Worm (Caenorhabditis elegans) whole organism, L3 larva: ENCODE results near the gene srj-39.

Experiments used
- R02D3.7 ChIP-seq: fragments of 150-350 bp; optimal IDR thresholded peaks from 2 replicates; lab custom pipeline; 2014; ENCODE audit warnings: missing biosample characterization, missing genetic modification characterization
- ZK546.5 ChIP-seq: sonication (generic microtip); optimal IDR thresholded peaks from 2 replicates; lab custom pipeline; 2017; ENCODE audit warnings: missing biosample characterization, missing genetic modification characterization
- aly-2 ChIP-seq: fragments of 150-350 bp; optimal IDR thresholded peaks from 2 replicates; lab custom pipeline; 2014; ENCODE audit warnings: missing biosample characterization, missing genetic modification characterization
- ama-1 ChIP-seq: fragments of 150-350 bp; optimal IDR thresholded peaks from 2 replicates; lab custom pipeline; 2018
- ceh-16 ChIP-seq: sonication (generic microtip); optimal IDR thresholded peaks from 2 replicates; lab custom pipeline; 2017; ENCODE audit warnings: missing biosample characterization, missing genetic modification characterization
- ceh-28 ChIP-seq: fragments of 150-350 bp; optimal IDR thresholded peaks from 2 replicates; lab custom pipeline; 2014; ENCODE audit warnings: missing biosample characterization, missing genetic modification reagents, missing genetic modification characterization
- ceh-82 ChIP-seq: fragments of 150-350 bp; optimal IDR thresholded peaks from 2 replicates; lab custom pipeline; 2014; ENCODE audit warnings: missing biosample characterization, missing genetic modification characterization
- ceh-9 ChIP-seq: sonication (generic microtip); optimal IDR thresholded peaks from 2 replicates; lab custom pipeline; 2018; ENCODE audit warnings: missing biosample characterization, missing genetic modification characterization
- daf-12 ChIP-seq: fragments of 150-350 bp; optimal IDR thresholded peaks from 2 replicates; lab custom pipeline; 2014; ENCODE audit warnings: missing biosample characterization, missing genetic modification reagents, missing genetic modification characterization
- egl-5 ChIP-seq: fragments of 150-350 bp; optimal IDR thresholded peaks from 2 replicates; lab custom pipeline; 2017; ENCODE audit warnings: missing biosample characterization, missing genetic modification reagents, missing genetic modification characterization, inconsistent platforms
- elt-1 ChIP-seq: fragments of 150-350 bp; optimal IDR thresholded peaks from 2 replicates; lab custom pipeline; 2014; ENCODE audit warnings: missing biosample characterization, missing genetic modification characterization
- elt-2 ChIP-seq: sonication (generic microtip); optimal IDR thresholded peaks from 2 replicates; lab custom pipeline; 2016; ENCODE audit warnings: missing genetic modification reagents, mild to moderate bottlenecking, missing genetic modification characterization, missing compliant biosample characterization
- elt-3 ChIP-seq, 3 experiments: fragments of 150-350 bp in 1 of 3; sonication (generic microtip) in 2 of 3; optimal IDR thresholded peaks; 2 replicates in 2 of 3; 4 replicates in 1 of 3; lab custom pipeline; 2014 to 2017; ENCODE audit warnings: missing biosample characterization in 3 of 3, missing genetic modification characterization in 3 of 3
- eor-1 ChIP-seq, 2 experiments: fragments of 150-350 bp; optimal IDR thresholded peaks; 2 replicates each; lab custom pipeline; 2014 to 2018; ENCODE audit warnings: missing biosample characterization in 2 of 2, missing genetic modification characterization in 2 of 2
- fkh-10 ChIP-seq: sonication (generic microtip); optimal IDR thresholded peaks from 2 replicates; lab custom pipeline; 2017; ENCODE audit warnings: missing biosample characterization, missing genetic modification reagents, missing genetic modification characterization
- hmg-11 ChIP-seq: sonication (generic microtip); optimal IDR thresholded peaks from 2 replicates; lab custom pipeline; 2016; ENCODE audit warnings: missing genetic modification characterization, missing compliant biosample characterization
- lin-15B ChIP-seq: fragments of 150-350 bp; optimal IDR thresholded peaks from 2 replicates; lab custom pipeline; 2014; ENCODE audit warnings: missing biosample characterization, missing genetic modification characterization
- lsy-12 ChIP-seq: sonication (generic microtip); optimal IDR thresholded peaks from 2 replicates; lab custom pipeline; 2016; ENCODE audit warnings: mild to moderate bottlenecking, missing genetic modification characterization, missing compliant biosample characterization
- mml-1 ChIP-seq: fragments of 150-350 bp; sonication (generic microtip); optimal IDR thresholded peaks from 3 replicates; lab custom pipeline; 2014; ENCODE audit warnings: missing biosample characterization, missing genetic modification characterization
- nfya-1 ChIP-seq: sonication (generic microtip); optimal IDR thresholded peaks from 2 replicates; lab custom pipeline; 2017; ENCODE audit warnings: missing genetic modification characterization, mild to moderate bottlenecking, missing compliant biosample characterization, antibody characterized with exemption, moderate library complexity; ENCODE audit not compliant: insufficient read depth
- nhr-12 ChIP-seq: fragments of 150-350 bp; optimal IDR thresholded peaks from 2 replicates; lab custom pipeline; 2014; ENCODE audit warnings: missing biosample characterization, missing genetic modification characterization
- nhr-23 ChIP-seq: fragments of 150-350 bp; optimal IDR thresholded peaks from 2 replicates; lab custom pipeline; 2014; ENCODE audit warnings: missing biosample characterization, missing genetic modification reagents, missing genetic modification characterization
- nhr-237 ChIP-seq: fragments of 150-350 bp; optimal IDR thresholded peaks from 2 replicates; lab custom pipeline; 2014; ENCODE audit warnings: missing biosample characterization, missing genetic modification characterization
- nhr-25 ChIP-seq: sonication (generic microtip); optimal IDR thresholded peaks from 2 replicates; lab custom pipeline; 2017; ENCODE audit warnings: missing biosample characterization, missing genetic modification characterization
- nhr-43 ChIP-seq: sonication (generic microtip); optimal IDR thresholded peaks from 2 replicates; lab custom pipeline; 2016; ENCODE audit warnings: mild to moderate bottlenecking, missing genetic modification characterization, missing compliant biosample characterization; ENCODE audit not compliant: poor library complexity, severe bottlenecking
- nhr-76 ChIP-seq: fragments of 150-350 bp; sonication (generic microtip); optimal IDR thresholded peaks from 5 replicates; lab custom pipeline; 2014; ENCODE audit warnings: missing biosample characterization, missing genetic modification characterization
- nhr-77 ChIP-seq: fragments of 150-350 bp; optimal IDR thresholded peaks from 2 replicates; lab custom pipeline; 2014; ENCODE audit warnings: missing biosample characterization, missing genetic modification characterization
- sea-2 ChIP-seq: fragments of 150-350 bp; sonication (generic microtip); optimal IDR thresholded peaks from 4 replicates; lab custom pipeline; 2014; ENCODE audit warnings: missing biosample characterization, missing genetic modification reagents, missing genetic modification characterization
- skn-1 ChIP-seq: fragments of 150-350 bp; optimal IDR thresholded peaks from 2 replicates; lab custom pipeline; 2014; ENCODE audit warnings: missing biosample characterization, missing genetic modification characterization
- snpc-4 ChIP-seq: fragments of 150-350 bp; optimal IDR thresholded peaks from 2 replicates; lab custom pipeline; 2014; ENCODE audit warnings: missing biosample characterization, missing genetic modification characterization
- tbx-2 ChIP-seq: sonication (generic microtip); optimal IDR thresholded peaks from 2 replicates; lab custom pipeline; 2016; ENCODE audit warnings: mild to moderate bottlenecking, missing genetic modification characterization, missing compliant biosample characterization
- unc-62 ChIP-seq: fragments of 150-350 bp; sonication (generic microtip); optimal IDR thresholded peaks from 4 replicates; lab custom pipeline; 2014; ENCODE audit warnings: missing biosample characterization, missing genetic modification reagents, missing genetic modification characterization
- ztf-11 ChIP-seq: fragments of 150-350 bp; optimal IDR thresholded peaks from 2 replicates; lab custom pipeline; 2014; ENCODE audit warnings: missing biosample characterization, missing genetic modification characterization

srj-39 gene

DNA sequence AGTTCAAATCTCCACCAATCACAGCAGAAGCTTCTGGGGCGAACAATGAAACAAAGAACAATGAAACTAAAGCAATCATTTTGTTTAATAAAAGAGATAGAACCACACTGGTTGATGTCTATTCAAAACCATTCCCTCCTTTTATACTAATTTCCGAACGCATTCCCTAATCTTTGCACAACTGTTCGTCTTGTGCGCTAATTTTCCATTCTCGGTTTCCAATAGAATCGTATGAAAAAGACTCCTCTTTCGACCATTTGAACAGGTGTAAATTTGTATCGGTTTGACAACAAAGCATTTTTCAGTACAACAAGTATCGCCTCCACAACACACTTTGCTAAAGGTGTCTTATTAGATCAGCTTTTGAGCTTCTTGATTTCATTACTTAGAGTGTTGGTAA, 11.7 kb downstream of the srj-39 start, which contains the start of gene T05B4.8:
Gene T05B4.8, minus strand, starts transcription at position 101 of the 400 bp plus-strand sequence.
- TF ChIP-seq nhr-76 (tag; lab: Kevin White, UChicago) (no peak), tbx-2 (no peak), skn-1 (tag; lab: Kevin White, UChicago) (no peak), nhr-12 (no peak), elt-1 (no peak), eor-1 (tag; optimal IDR thresholded peaks at IDR 0.05; lab: Kevin White, UChicago) (no peak), ceh-16 (no peak), nhr-77 (no peak), egl-5 (tag; lab: Kevin White, UChicago) (no peak), unc-62 (GFP tag; lab: Kevin White, UChicago) (no peak), aly-2 (tag; lab: Kevin White, UChicago) (no peak), elt-3 (tag; optimal IDR thresholded peaks at IDR 0.05; lab: Kevin White, UChicago) (no peak), sea-2 (GFP tag; lab: Kevin White, UChicago) (no peak), elt-2 (tag; lab: Kevin White, UChicago) (no peak), nhr-43 (no peak), R02D3.7 (no peak), nhr-25 (tag; lab: Kevin White, UChicago) (no peak), ztf-11 (no peak)
- TF ChIP-seq, all 47 proteins: peak for 0

DNA sequence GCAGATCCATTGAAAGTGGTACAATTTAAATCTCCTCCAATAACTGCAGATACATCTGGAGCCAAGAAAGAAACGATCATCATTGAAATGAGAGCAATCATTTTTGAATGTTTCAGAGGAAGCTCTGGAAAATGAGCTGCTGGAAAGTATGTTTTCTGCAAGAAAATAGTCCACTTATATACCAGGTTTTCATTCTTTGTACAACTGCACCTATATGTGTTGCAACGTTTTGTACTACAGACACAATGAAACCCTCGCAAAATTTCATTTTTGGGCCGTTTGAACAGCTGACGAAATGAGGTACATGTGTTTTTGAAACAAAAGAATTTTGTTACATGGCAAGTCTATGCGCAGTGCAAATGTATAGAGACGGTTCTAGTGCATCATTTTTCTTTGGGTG, 13.9 kb downstream of the srj-39 start, which contains the start of gene T05B4.9:
Gene T05B4.9, minus strand, starts transcription at position 101 of the 400 bp plus-strand sequence.
- no peak for TF ChIP-seq nfya-1 (tag; lab: Kevin White, UChicago)

ce11 chrV:4120629-4121028, 16.2 kb downstream of the srj-39 start, which contains the start of gene T05B4.10:
Gene T05B4.10 (minus strand): TSS chrV:4120729.
- TF ChIP-seq hmg-11 (tag; lab: Kevin White, UChicago) (no peak), daf-12 (tag; lab: Kevin White, UChicago) (no peak), nhr-43 (no peak), ama-1 (no peak), nhr-76 (tag; lab: Kevin White, UChicago) (no peak), eor-1 (tag; optimal IDR thresholded peaks at IDR 0.05; lab: Kevin White, UChicago) (no peak), lin-15B (tag; lab: Kevin White, UChicago) (no peak), ceh-16 (no peak), ceh-82 (tag; lab: Kevin White, UChicago) (no peak), elt-1 (no peak), ceh-28 (tag; lab: Kevin White, UChicago) (no peak), egl-5 (tag; lab: Kevin White, UChicago) (no peak), R02D3.7 (no peak), nfya-1 (tag; lab: Kevin White, UChicago) (no peak), nhr-237 (tag; lab: Kevin White, UChicago) (no peak), ceh-9 (no peak), mml-1 (tag; lab: Kevin White, UChicago) (no peak), nhr-23 (tag; lab: Kevin White, UChicago) (no peak), elt-3 (tag; optimal IDR thresholded peaks at IDR 0.05; lab: Kevin White, UChicago) (no peak)

DNA sequence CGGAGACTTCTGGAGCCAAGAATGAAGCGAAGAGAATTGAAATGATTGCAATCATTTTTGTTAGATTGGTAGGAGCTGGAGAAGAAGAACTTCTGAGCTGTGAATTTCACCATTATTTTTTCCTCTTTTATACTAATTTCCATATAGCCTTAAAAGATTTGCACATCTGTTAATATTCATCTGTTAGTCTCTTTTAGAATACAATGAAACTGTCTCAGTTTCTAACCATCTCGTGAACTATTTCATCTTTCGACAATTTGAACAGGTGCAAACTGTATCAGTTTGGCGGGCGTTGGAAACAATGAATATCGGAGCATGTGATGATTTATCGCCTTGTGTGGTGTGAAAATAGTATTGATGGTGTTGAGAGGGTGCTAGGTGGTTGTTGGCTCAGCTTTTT, 18.0 kb downstream of the srj-39 start, which contains the start of gene phat-5:
Gene phat-5, minus strand, starts transcription at position 101 of the 400 bp plus-strand sequence.
- TF ChIP-seq mml-1 (tag; lab: Kevin White, UChicago): no peak
- no peak for TF ChIP-seq snpc-4 (tag; lab: Kevin White, UChicago)
- TF ChIP-seq tbx-2: no peak
- no peak for TF ChIP-seq egl-5 (tag; lab: Kevin White, UChicago)
- TF ChIP-seq nfya-1 (tag; lab: Kevin White, UChicago): no peak
- no peak for TF ChIP-seq ama-1
- TF ChIP-seq daf-12 (tag; lab: Kevin White, UChicago): no peak
- no peak for TF ChIP-seq nhr-12
- TF ChIP-seq hmg-11 (tag; lab: Kevin White, UChicago): no peak
- TF ChIP-seq ZK546.5 (tag; lab: Kevin White, UChicago): no peak
- no peak for TF ChIP-seq fkh-10 (GFP tag; lab: Kevin White, UChicago)
- TF ChIP-seq unc-62 (GFP tag; lab: Kevin White, UChicago): no peak
- no peak for TF ChIP-seq eor-1 (tag; optimal IDR thresholded peaks at IDR 0.05; lab: Kevin White, UChicago)
- TF ChIP-seq nhr-25 (tag; lab: Kevin White, UChicago): no peak
- no peak for TF ChIP-seq skn-1 (tag; lab: Kevin White, UChicago)
- TF ChIP-seq, all 47 proteins: peak for 0

DNA sequence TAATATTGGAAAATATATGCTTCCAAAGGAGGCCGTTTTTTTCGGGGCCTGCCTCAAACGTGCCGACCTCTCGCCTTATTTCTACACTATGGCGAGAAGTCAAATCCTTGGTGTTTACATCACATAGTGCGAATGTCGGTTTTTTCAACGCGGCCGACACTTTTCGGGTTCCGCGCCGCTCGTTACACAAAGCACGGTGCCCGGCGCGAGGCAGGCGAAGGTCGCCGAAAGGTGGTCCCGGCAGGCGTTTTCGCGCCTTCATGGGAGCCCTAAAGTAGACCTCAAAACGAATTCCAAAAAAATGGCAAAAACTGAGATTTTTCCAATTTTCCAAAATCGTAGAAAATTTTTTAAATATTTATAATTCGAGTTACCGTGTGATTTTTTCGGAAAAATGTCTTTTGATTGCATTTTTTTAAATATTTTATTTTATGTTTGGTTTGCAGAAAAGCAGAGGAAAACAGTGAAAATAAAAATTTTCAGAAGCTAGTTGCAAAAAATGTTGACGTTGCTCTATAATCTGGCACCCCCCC, 21.2 kb downstream of the srj-39 start, which contains the start of gene T05B4.12:
Gene T05B4.12, minus strand, starts transcription at position 483 of the 533 bp plus-strand sequence.
- no peak for TF ChIP-seq lsy-12 (tag; lab: Kevin White, UChicago)
- TF ChIP-seq daf-12 (tag; lab: Kevin White, UChicago): no peak
